Fruit fly (Drosophila melanogaster) whole organism: ENCODE data around the gene Cftr.

Experiments
- CG8478 ChIP-seq: fragments of >200 bp; optimal IDR thresholded peaks from 2 replicates; lab custom pipeline; 2018; ENCODE audit warnings: inconsistent platforms
- EcR ChIP-seq, 2 experiments: fragments of >200 bp; optimal IDR thresholded peaks; 2 replicates each; lab custom pipeline; 2017; ENCODE audit warnings: missing biosample characterization in 2 of 2, missing genetic modification characterization in 2 of 2, missing genetic modification reagents in 2 of 2
- pan ChIP-seq: fragments of >200 bp; optimal IDR thresholded peaks from 2 replicates; lab custom pipeline; 2017
- psq ChIP-seq: fragments of >200 bp; optimal IDR thresholded peaks from 2 replicates; lab custom pipeline; 2017

DNA sequence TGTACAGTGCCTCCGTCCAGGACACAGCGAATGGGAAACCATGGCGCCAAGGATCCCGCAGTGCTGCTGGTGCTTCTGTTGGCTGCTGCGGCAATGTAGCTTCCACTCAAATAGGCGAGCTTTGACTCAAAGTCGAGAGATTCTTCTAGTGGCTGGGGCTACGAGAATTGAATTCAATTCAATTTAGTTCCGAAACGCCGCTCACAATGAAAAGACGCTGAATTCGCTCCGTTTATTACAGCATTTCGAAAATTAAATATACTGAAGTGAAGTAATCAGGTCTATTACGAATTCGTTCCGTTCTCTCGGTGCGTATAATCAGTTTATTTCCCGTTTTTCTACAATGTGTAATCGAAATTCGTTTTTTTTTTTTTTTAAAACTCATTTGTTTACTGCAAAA lies 5.1 kb upstream of the Cftr start:
- no peak for TF ChIP-seq EcR (GFP tag; optimal IDR thresholded peaks at IDR 0.05; lab: Kevin White, UChicago)
- TF ChIP-seq pan (lab: Kevin White, UChicago): no peak
- no peak for TF ChIP-seq CG8478 (lab: Kevin White, UChicago)
- no peak for TF ChIP-seq psq (lab: Kevin White, UChicago)
